Fruit fly (Drosophila melanogaster) S2 (cell line): ENCODE measurements around the gene CG34027.

ENCODE experiments used
- CG8478 ChIP-seq: fragments of >200 bp; optimal IDR thresholded peaks from 2 replicates; lab custom pipeline; 2018
- CTCF ChIP-seq, 2 experiments: fragments of >200 bp; optimal IDR thresholded peaks; 2 replicates each; lab custom pipeline; 2018

dm6 chr3R:25078665-25079064, 30.2 kb downstream of the CG34027 start:
- TF ChIP-seq CTCF (optimal IDR thresholded peaks at IDR 0.05; lab: Kevin White, UChicago) (no peak), CG8478 (lab: Kevin White, UChicago) (no peak)
